Fruit fly (Drosophila melanogaster): ENCODE results near the gene Sem1.

The Sem1 gene

dm6 chr2L:7063721-7064179 lies at the start of gene Sem1:
Sem1 (plus strand) TSS chr2L:7063986.
- TF ChIP-seq dac (GFP tag; optimal IDR thresholded peaks at IDR 0.05): no peak
- no peak for TF ChIP-seq CG6792 (GFP tag; optimal IDR thresholded peaks at IDR 0.05)
- peak; percentile 85 for TF ChIP-seq CG6808 (GFP tag; optimal IDR thresholded peaks at IDR 0.05)
- TF ChIP-seq CG11902 (GFP tag; optimal IDR thresholded peaks at IDR 0.05): no peak
- TF ChIP-seq esn (GFP tag; optimal IDR thresholded peaks at IDR 0.05): peak; percentile 12
- no peak for TF ChIP-seq CG1621 (tag; optimal IDR thresholded peaks at IDR 0.05)
- TF ChIP-seq topi (GFP tag; optimal IDR thresholded peaks at IDR 0.05): peak; percentile 24
- TF ChIP-seq Smox (GFP tag; optimal IDR thresholded peaks at IDR 0.05): no peak
- no peak for TF ChIP-seq spab (GFP tag; optimal IDR thresholded peaks at IDR 0.05)
- TF ChIP-seq svp (GFP tag): no peak

- TF ChIP-seq CG6792 (GFP tag; optimal IDR thresholded peaks at IDR 0.05) (no peak), salr (GFP tag; optimal IDR thresholded peaks at IDR 0.05) (no peak), Blimp-1 (GFP tag; optimal IDR thresholded peaks at IDR 0.05) (no peak), CG1621 (tag; optimal IDR thresholded peaks at IDR 0.05) (no peak), Eip75B (GFP tag; optimal IDR thresholded peaks at IDR 0.05) (no peak)
Measured at dm6 chr2L:7021382-7021781, 42.4 kb upstream of the Sem1 start, which contains the start of gene Pcp. Pcp (plus strand) TSS chr2L:7021682.

- TF ChIP-seq CG11294 (GFP tag; IDR thresholded peaks at IDR 0.05) (no peak), CG6792 (GFP tag; optimal IDR thresholded peaks at IDR 0.05) (peak; percentile 70), Sox14 (GFP tag; optimal IDR thresholded peaks at IDR 0.05) (peak; percentile 88), CG34406 (GFP tag; optimal IDR thresholded peaks at IDR 0.05) (peak; percentile 65), svp (GFP tag) (peak; percentile 100), CG1621 (tag; optimal IDR thresholded peaks at IDR 0.05) (peak; percentile 16), CG9139 (GFP tag; optimal IDR thresholded peaks at IDR 0.05) (no peak), Lpt (GFP tag; optimal IDR thresholded peaks at IDR 0.05) (peak; percentile 44), Met (GFP tag; optimal IDR thresholded peaks at IDR 0.05) (peak; percentile 87), cyc (GFP tag; optimal IDR thresholded peaks at IDR 0.05) (peak; percentile 88), CG7368 (GFP tag; optimal IDR thresholded peaks at IDR 0.05) (peak; percentile 13), fkh (GFP tag; optimal IDR thresholded peaks at IDR 0.05) (peak; percentile 94), Eip93F (GFP tag; optimal IDR thresholded peaks at IDR 0.05) (peak; percentile 77), CG4318 (GFP tag; optimal IDR thresholded peaks at IDR 0.05) (no peak), dsx (GFP tag; optimal IDR thresholded peaks at IDR 0.05; ENCODE audit: poor library complexity, severe bottlenecking) (peak; percentile 50), spab (GFP tag; optimal IDR thresholded peaks at IDR 0.05) (no peak), Sox102F (GFP tag; optimal IDR thresholded peaks at IDR 0.05) (peak; percentile 87), CG8119 (GFP tag; IDR thresholded peaks at IDR 0.05) (peak; percentile 71), CG11902 (GFP tag; optimal IDR thresholded peaks at IDR 0.05) (peak; percentile 59), CG10631 (GFP tag; optimal IDR thresholded peaks at IDR 0.05) (peak; percentile 63), topi (GFP tag; optimal IDR thresholded peaks at IDR 0.05) (peak; percentile 88), Smox (GFP tag; optimal IDR thresholded peaks at IDR 0.05) (peak; percentile 87), CG15336 (GFP tag; IDR thresholded peaks at IDR 0.05) (peak; percentile 65), CG16779 (tag; optimal IDR thresholded peaks at IDR 0.05) (no peak), Gug (GFP tag; IDR thresholded peaks at IDR 0.05) (peak; percentile 30; the same call in 1 of the 2 replicates), net (GFP tag; optimal IDR thresholded peaks at IDR 0.05) (peak; percentile 77), Eip78C (GFP tag) (peak; percentile 90), Blimp-1 (GFP tag; optimal IDR thresholded peaks at IDR 0.05) (no peak), pdm3 (GFP tag; optimal IDR thresholded peaks at IDR 0.05) (peak; percentile 79), eg (GFP tag; IDR thresholded peaks at IDR 0.05) (no peak; the same call in 2 of the 3 replicates), dac (GFP tag; optimal IDR thresholded peaks at IDR 0.05) (peak; percentile 24), acj6 (GFP tag; optimal IDR thresholded peaks at IDR 0.05) (peak; percentile 72), CG8319 (GFP tag; optimal IDR thresholded peaks at IDR 0.05) (no peak), Sox15 (GFP tag; optimal IDR thresholded peaks at IDR 0.05) (peak; percentile 59), CG6854 (GFP tag; optimal IDR thresholded peaks at IDR 0.05) (no peak), Hr39 (GFP tag; optimal IDR thresholded peaks at IDR 0.05) (peak; percentile 89), CG10669 (GFP tag; optimal IDR thresholded peaks at IDR 0.05) (no peak), CG6808 (GFP tag; optimal IDR thresholded peaks at IDR 0.05) (no peak), achi (GFP tag; optimal IDR thresholded peaks at IDR 0.05) (peak; percentile 59), ss (GFP tag; optimal IDR thresholded peaks at IDR 0.05) (peak in 1 of 2 experiments; percentile 59), CG6276 (GFP tag; optimal IDR thresholded peaks at IDR 0.05) (no peak), Eip75B (GFP tag; optimal IDR thresholded peaks at IDR 0.05) (peak; percentile 75)
Measured at dm6 chr2L:7023614-7024259, 40.0 kb upstream of the Sem1 start, which contains the start of gene Gart. Gart (minus strand) TSS chr2L:7023898.
